Worm (Caenorhabditis elegans) whole organism, midembryonic: Measurements from ENCODE around the gene nhr-167.

Experiments
- T22C8.4 ChIP-seq: fragments of 200-800 bp; sonication (Bioruptor generic); IDR thresholded peaks from 2 replicates; pipeline ENCODE4 v1.3.6; 2022; ENCODE audit warnings: missing genetic modification characterization, missing compliant biosample characterization
- cog-1 ChIP-seq: sonication (generic microtip); optimal IDR thresholded peaks from 2 replicates; lab custom pipeline; 2016; ENCODE audit warnings: missing genetic modification characterization, missing compliant biosample characterization
- flt-1 ChIP-seq: fragments of 200-800 bp; sonication (Bioruptor generic); IDR thresholded peaks from 2 replicates; pipeline ENCODE4 v1.3.6; 2022; ENCODE audit warnings: missing genetic modification characterization, missing compliant biosample characterization
- klf-2 ChIP-seq: fragments of 200-800 bp; sonication (Bioruptor generic); conservative IDR thresholded peaks from 2 replicates; pipeline ENCODE4 v1.3.6; 2022; ENCODE audit warnings: missing genetic modification reagents, missing genetic modification characterization, missing compliant biosample characterization
- med-1 ChIP-seq: sonication (generic microtip); optimal IDR thresholded peaks from 2 replicates; lab custom pipeline; 2017; ENCODE audit warnings: missing genetic modification characterization, mild to moderate bottlenecking, missing compliant biosample characterization, antibody characterized with exemption, missing genetic modification reagents; ENCODE audit not compliant: insufficient read depth
- ref-1 ChIP-seq: fragments of 200-800 bp; sonication (Bioruptor generic); conservative IDR thresholded peaks from 2 replicates; pipeline ENCODE4 v1.3.6; 2022; ENCODE audit warnings: missing genetic modification reagents, missing genetic modification characterization, missing compliant biosample characterization
- tab-1 ChIP-seq: fragments of 200-800 bp; sonication (Bioruptor generic); IDR thresholded peaks from 2 replicates; pipeline ENCODE4 v1.3.6; 2022; ENCODE audit warnings: missing genetic modification characterization, missing compliant biosample characterization
- ztf-23 ChIP-seq: fragments of 200-800 bp; sonication (Bioruptor generic); IDR thresholded peaks from 2 replicates; pipeline ENCODE4 v1.3.6; 2022; ENCODE audit warnings: missing genetic modification reagents, missing genetic modification characterization, missing compliant biosample characterization
- ztf-29 ChIP-seq: fragments of 200-800 bp; sonication (Bioruptor generic); IDR thresholded peaks from 2 replicates; pipeline ENCODE4 v1.3.6; 2022; ENCODE audit warnings: missing genetic modification reagents, missing genetic modification characterization, missing compliant biosample characterization

Gene nhr-167

ce11 chrX:11974629-11975085 is 7.2 kb downstream of the nhr-167 start, which contains the start of gene set-6:
set-6 (minus strand) TSS chrX:11974679.
- peak; percentile 60; the same call in 1 of the 2 replicates for TF ChIP-seq T22C8.4 (GFP tag; lab: Robert Waterston, UW)
- no peak for TF ChIP-seq cog-1 (tag; lab: Kevin White, UChicago)

- TF ChIP-seq klf-2 (GFP tag; lab: Robert Waterston, UW) (no peak), ztf-23 (GFP tag; lab: Robert Waterston, UW) (no peak), flt-1 (no peak), T22C8.4 (GFP tag; lab: Robert Waterston, UW) (no peak)
Observed at ce11 chrX:11971323-11971722, 10.6 kb downstream of the nhr-167 start.

- TF ChIP-seq ref-1 (GFP tag; lab: Robert Waterston, UW) = no peak
- TF ChIP-seq med-1 (GFP tag; lab: Kevin White, UChicago) = no peak
- TF ChIP-seq cog-1 (tag; lab: Kevin White, UChicago) = no peak
- no peak for TF ChIP-seq T22C8.4 (GFP tag; lab: Robert Waterston, UW)
- no peak for TF ChIP-seq flt-1
- no peak for TF ChIP-seq tab-1
- TF ChIP-seq ztf-29 = no peak
- TF ChIP-seq klf-2 (GFP tag; lab: Robert Waterston, UW) = no peak
- no peak for TF ChIP-seq ztf-23 (GFP tag; lab: Robert Waterston, UW)
Observed at ce11 chrX:11969554-11969953, 12.3 kb downstream of the nhr-167 start.

ce11 chrX:11969085-11969484 is 12.8 kb downstream of the nhr-167 start:
- TF ChIP-seq tab-1 (no peak), ztf-23 (GFP tag; lab: Robert Waterston, UW) (no peak), cog-1 (tag; lab: Kevin White, UChicago) (no peak), ref-1 (GFP tag; lab: Robert Waterston, UW) (no peak), ztf-29 (no peak), klf-2 (GFP tag; lab: Robert Waterston, UW) (no peak), flt-1 (no peak), T22C8.4 (GFP tag; lab: Robert Waterston, UW) (no peak)

- no peak for TF ChIP-seq med-1 (GFP tag; lab: Kevin White, UChicago)
- no peak for TF ChIP-seq tab-1
- TF ChIP-seq ztf-23 (GFP tag; lab: Robert Waterston, UW) = no peak
- TF ChIP-seq klf-2 (GFP tag; lab: Robert Waterston, UW) = no peak
- TF ChIP-seq flt-1 = no peak
- no peak for TF ChIP-seq ztf-29
- TF ChIP-seq ref-1 (GFP tag; lab: Robert Waterston, UW) = no peak
- TF ChIP-seq T22C8.4 (GFP tag; lab: Robert Waterston, UW) = no peak
- no peak for TF ChIP-seq cog-1 (tag; lab: Kevin White, UChicago)
Observed at ce11 chrX:11968024-11968598, 13.8 kb downstream of the nhr-167 start.

ce11 chrX:11967034-11967433 is 14.9 kb downstream of the nhr-167 start:
- no peak for TF ChIP-seq flt-1
- TF ChIP-seq ztf-23 (GFP tag; lab: Robert Waterston, UW) = no peak
- no peak for TF ChIP-seq ref-1 (GFP tag; lab: Robert Waterston, UW)
- TF ChIP-seq ztf-29 = no peak
- no peak for TF ChIP-seq T22C8.4 (GFP tag; lab: Robert Waterston, UW)
- no peak for TF ChIP-seq tab-1
- no peak for TF ChIP-seq med-1 (GFP tag; lab: Kevin White, UChicago)
- TF ChIP-seq klf-2 (GFP tag; lab: Robert Waterston, UW) = no peak
- TF ChIP-seq cog-1 (tag; lab: Kevin White, UChicago) = no peak

- TF ChIP-seq ztf-23 (GFP tag; lab: Robert Waterston, UW) (no peak), med-1 (GFP tag; lab: Kevin White, UChicago) (no peak), ref-1 (GFP tag; lab: Robert Waterston, UW) (no peak), cog-1 (tag; lab: Kevin White, UChicago) (no peak), flt-1 (no peak), ztf-29 (no peak), klf-2 (GFP tag; lab: Robert Waterston, UW) (no peak), tab-1 (no peak), T22C8.4 (GFP tag; lab: Robert Waterston, UW) (no peak)
Observed at ce11 chrX:11965663-11966304, 16.1 kb downstream of the nhr-167 start, which contains the start of gene sams-1. sams-1 (plus strand) TSS chrX:11965962.

- no peak for TF ChIP-seq ztf-29
- TF ChIP-seq flt-1 = no peak
- no peak for TF ChIP-seq cog-1 (tag; lab: Kevin White, UChicago)
- TF ChIP-seq med-1 (GFP tag; lab: Kevin White, UChicago) = no peak
- TF ChIP-seq ref-1 (GFP tag; lab: Robert Waterston, UW) = no peak
- TF ChIP-seq ztf-23 (GFP tag; lab: Robert Waterston, UW) = no peak
- TF ChIP-seq klf-2 (GFP tag; lab: Robert Waterston, UW) = no peak
- no peak for TF ChIP-seq tab-1
Observed at ce11 chrX:11965163-11965562, 16.7 kb downstream of the nhr-167 start.

ce11 chrX:11964555-11964954 is 17.3 kb downstream of the nhr-167 start:
- TF ChIP-seq med-1 (GFP tag; lab: Kevin White, UChicago) = no peak
- TF ChIP-seq flt-1 = no peak
- no peak for TF ChIP-seq ztf-23 (GFP tag; lab: Robert Waterston, UW)

- TF ChIP-seq ref-1 (GFP tag; lab: Robert Waterston, UW) (no peak), flt-1 (no peak), cog-1 (tag; lab: Kevin White, UChicago) (no peak), tab-1 (no peak), ztf-29 (no peak), klf-2 (GFP tag; lab: Robert Waterston, UW) (no peak), T22C8.4 (GFP tag; lab: Robert Waterston, UW) (no peak), med-1 (GFP tag; lab: Kevin White, UChicago) (no peak), ztf-23 (GFP tag; lab: Robert Waterston, UW) (no peak)
Observed at ce11 chrX:11963659-11964058, 18.2 kb downstream of the nhr-167 start.
